Fruit fly (Drosophila melanogaster): Measurements from ENCODE around the gene Naa20B.
A peak's percentile ranks its signal among the peaks of the same experiment; 100 is the strongest.

The Naa20B gene

DNA sequence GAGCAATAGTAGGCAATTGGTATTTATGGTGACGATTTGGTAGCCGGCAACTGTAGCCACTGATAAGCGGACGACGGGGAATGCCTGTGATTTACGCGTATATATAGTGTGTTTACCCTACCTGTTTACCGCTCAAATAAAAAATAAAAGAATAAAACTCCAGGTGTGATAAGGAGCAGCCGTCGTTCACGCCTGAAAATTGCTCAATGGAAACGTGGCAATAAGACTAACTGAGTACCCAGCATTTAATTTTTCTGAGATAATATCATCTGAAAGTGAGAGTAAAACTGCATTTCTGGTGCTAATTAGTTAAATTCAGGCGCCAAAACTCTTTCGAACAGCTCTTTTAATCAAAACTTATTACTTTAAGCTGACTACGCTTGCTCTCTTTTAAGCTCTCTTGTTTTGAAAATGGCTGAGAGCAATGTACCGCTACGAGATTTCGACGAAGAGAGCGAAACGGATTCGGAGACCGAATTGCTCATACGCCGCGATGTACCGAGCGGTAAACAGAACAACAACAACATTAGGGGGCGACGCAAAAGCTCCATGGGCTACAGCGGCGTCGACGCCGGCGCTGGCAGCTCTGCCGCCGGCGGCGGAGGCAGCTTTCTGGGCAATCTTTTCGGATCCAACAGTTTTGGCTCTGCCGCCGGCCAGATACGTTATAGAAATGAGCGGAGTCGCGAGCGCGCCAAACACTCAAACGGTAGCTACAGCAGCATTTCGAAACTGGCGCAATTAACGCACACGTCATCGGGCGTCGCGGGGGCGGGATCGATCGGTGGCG lies 33.2 kb downstream of the Naa20B start (continued):
- TF ChIP-seq pros (GFP tag; optimal IDR thresholded peaks at IDR 0.05) (no peak), Ravus (GFP tag; IDR thresholded peaks at IDR 0.05) (no peak; the same call in 1 of the 2 replicates), CG12155 (GFP tag; optimal IDR thresholded peaks at IDR 0.05) (no peak), ind (GFP tag; optimal IDR thresholded peaks at IDR 0.05) (no peak), CG16779 (GFP tag; IDR thresholded peaks at IDR 0.05) (no peak), row (GFP tag; IDR thresholded peaks at IDR 0.05) (no peak; the same call in 2 of the 3 replicates), Sry-β (GFP tag; optimal IDR thresholded peaks at IDR 0.05) (no peak), CG6683 (GFP tag; optimal IDR thresholded peaks at IDR 0.05) (peak; percentile 76), gro (GFP tag; optimal IDR thresholded peaks at IDR 0.05) (peak; percentile 92), Doc3 (GFP tag; IDR thresholded peaks at IDR 0.05; ENCODE audit: partially characterized antibody) (0 out of 3 replicates have a peak, but pooled peaks have one; percentile 11), ems (GFP tag; optimal IDR thresholded peaks at IDR 0.05) (peak; percentile 29), chinmo (GFP tag; IDR thresholded peaks at IDR 0.05; ENCODE audit: partially characterized antibody) (peak; percentile 95), nom (GFP tag; optimal IDR thresholded peaks at IDR 0.05) (peak; percentile 64), nerfin-2 (GFP tag; IDR thresholded peaks at IDR 0.05; ENCODE audit: partially characterized antibody) (no peak), kay (GFP tag; optimal IDR thresholded peaks at IDR 0.05) (peak; percentile 57), NfI (GFP tag; optimal IDR thresholded peaks at IDR 0.05) (peak; percentile 72), slbo (GFP tag; IDR thresholded peaks at IDR 0.05) (peak; percentile 38), maf-S (GFP tag; optimal IDR thresholded peaks at IDR 0.05) (peak; percentile 62), CG10543 (GFP tag; optimal IDR thresholded peaks at IDR 0.05) (peak; percentile 86), Opbp (GFP tag; IDR thresholded peaks at IDR 0.05; ENCODE audit: partially characterized antibody) (peak; percentile 36; the same call in 1 of the 3 replicates), CG8765 (GFP tag; IDR thresholded peaks at IDR 0.05) (peak; percentile 20; the same call in 1 of the 2 replicates), ftz-f1 (GFP tag; optimal IDR thresholded peaks at IDR 0.05) (peak; percentile 55), so (GFP tag; IDR thresholded peaks at IDR 0.05) (0 out of 3 replicates have a peak, but pooled peaks have one; percentile 6), CG17186 (GFP tag; optimal IDR thresholded peaks at IDR 0.05) (no peak), ac (GFP tag; optimal IDR thresholded peaks at IDR 0.05) (peak; percentile 55), crol (GFP tag; IDR thresholded peaks at IDR 0.05) (peak; percentile 84), CG18476 (GFP tag; optimal IDR thresholded peaks at IDR 0.05) (no peak), BtbVII (GFP tag; optimal IDR thresholded peaks at IDR 0.05) (peak; percentile 89), CG10565 (GFP tag; optimal IDR thresholded peaks at IDR 0.05) (no peak), Nf-YB (GFP tag; optimal IDR thresholded peaks at IDR 0.05) (peak; percentile 67), CG8388 (GFP tag; optimal IDR thresholded peaks at IDR 0.05) (peak; percentile 50), H15 (GFP tag; IDR thresholded peaks at IDR 0.05) (no peak), salm (tag; optimal IDR thresholded peaks at IDR 0.05) (peak; percentile 88), CG34422 (GFP tag; IDR thresholded peaks at IDR 0.05) (peak; percentile 83; the same call in 1 of the 3 replicates), CG10979 (tag; optimal IDR thresholded peaks at IDR 0.05) (peak; percentile 28), CG17802 (tag; optimal IDR thresholded peaks at IDR 0.05) (no peak), CG10267 (tag; optimal IDR thresholded peaks at IDR 0.05) (no peak), ci (GFP tag; IDR thresholded peaks at IDR 0.05) (peak; percentile 88), CG2120 (GFP tag; optimal IDR thresholded peaks at IDR 0.05) (no peak), CG11085 (GFP tag; IDR thresholded peaks at IDR 0.05) (peak; percentile 28; the same call in 1 of the 2 replicates), HLH54F (GFP tag; optimal IDR thresholded peaks at IDR 0.05) (peak; percentile 27), CG17829 (tag; optimal IDR thresholded peaks at IDR 0.05) (peak; percentile 15), al (GFP tag; IDR thresholded peaks at IDR 0.05) (peak; percentile 19; the same call in 1 of the 2 replicates), stc (GFP tag; IDR thresholded peaks at IDR 0.05) (no peak; the same call in 1 of the 2 replicates), tx (GFP tag; optimal IDR thresholded peaks at IDR 0.05) (no peak), Atf6 (GFP tag; IDR thresholded peaks at IDR 0.05) (peak; percentile 85), Usf (GFP tag; optimal IDR thresholded peaks at IDR 0.05) (no peak), CG9817 (tag; optimal IDR thresholded peaks at IDR 0.05) (peak; percentile 54)

Measured in whole organism, embryonic.